Fruit fly (Drosophila melanogaster) whole organism, wandering third instar larva: ENCODE results near the gene CG14440.
A peak's percentile ranks its signal among the peaks of the same experiment; 100 is the strongest.

Experiments used
- Abd-B ChIP-seq: fragments of >200 bp; optimal IDR thresholded peaks from 2 replicates; lab custom pipeline; 2017; ENCODE audit warnings: missing biosample characterization, missing genetic modification characterization
- CG32264 ChIP-seq: fragments of 200-800 bp; sonication (Bioruptor generic); optimal IDR thresholded peaks from 2 replicates; lab custom pipeline; 2016; ENCODE audit warnings: missing biosample characterization, missing genetic modification characterization
- CG9705 ChIP-seq: fragments of 200-800 bp; sonication (Bioruptor generic); optimal IDR thresholded peaks from 2 replicates; lab custom pipeline; 2018; ENCODE audit warnings: missing biosample characterization, mild to moderate bottlenecking, missing genetic modification characterization
- CrebA ChIP-seq: fragments of 200-800 bp; sonication (Bioruptor generic); optimal IDR thresholded peaks from 2 replicates; lab custom pipeline; 2016; ENCODE audit warnings: missing biosample characterization, mild to moderate bottlenecking, missing genetic modification characterization, borderline replicate concordance
- Dfd ChIP-seq: fragments of >200 bp; optimal IDR thresholded peaks from 2 replicates; lab custom pipeline; 2017; ENCODE audit warnings: missing biosample characterization, missing genetic modification characterization
- Dif ChIP-seq: fragments of 200-275, 200-300 bp; sonication (Bioruptor generic); optimal IDR thresholded peaks from 2 replicates; lab custom pipeline; 2018; ENCODE audit warnings: missing biosample characterization, missing genetic modification characterization; ENCODE audit not compliant: partially characterized antibody
- GATAd ChIP-seq: sonication (Bioruptor generic); optimal IDR thresholded peaks from 2 replicates; lab custom pipeline; 2016; ENCODE audit warnings: missing biosample characterization, missing genetic modification characterization
- HLH106 ChIP-seq: fragments of 200-800 bp; optimal IDR thresholded peaks from 3 replicates; lab custom pipeline; 2019; ENCODE audit warnings: missing biosample characterization, mild to moderate bottlenecking, missing genetic modification characterization, moderate library complexity
- Hnf4 ChIP-seq: fragments of 200-800 bp; sonication (Bioruptor generic); optimal IDR thresholded peaks from 2 replicates; lab custom pipeline; 2016; ENCODE audit warnings: missing biosample characterization, mild to moderate bottlenecking, missing genetic modification characterization
- Hr78 ChIP-seq: fragments of >200 bp; optimal IDR thresholded peaks from 2 replicates; lab custom pipeline; 2017; ENCODE audit warnings: missing biosample characterization, missing genetic modification characterization
- Hr83 ChIP-seq: fragments of 200-300 bp; sonication (Bioruptor generic); optimal IDR thresholded peaks from 2 replicates; lab custom pipeline; 2016; ENCODE audit warnings: missing biosample characterization, mild to moderate bottlenecking, missing genetic modification characterization, moderate library complexity; ENCODE audit not compliant: poor library complexity, severe bottlenecking
- Jra ChIP-seq: sonication (Bioruptor generic); optimal IDR thresholded peaks from 2 replicates; lab custom pipeline; 2016; ENCODE audit warnings: missing biosample characterization, missing genetic modification characterization
- Mio ChIP-seq: sonication (Bioruptor generic); optimal IDR thresholded peaks from 2 replicates; lab custom pipeline; 2016; ENCODE audit warnings: missing biosample characterization, missing genetic modification characterization
- Myc ChIP-seq: fragments of >200 bp; optimal IDR thresholded peaks from 2 replicates; lab custom pipeline; 2017
- N ChIP-seq: fragments of >200 bp; optimal IDR thresholded peaks from 2 replicates; lab custom pipeline; 2018; ENCODE audit warnings: missing biosample characterization, missing external identifiers, missing genetic modification characterization
- OdsH ChIP-seq: fragments of 200-800 bp; sonication (Bioruptor generic); optimal IDR thresholded peaks from 2 replicates; lab custom pipeline; 2016; ENCODE audit warnings: missing biosample characterization, mild to moderate bottlenecking, missing genetic modification characterization
- Rel ChIP-seq, 2 experiments: fragments of 200-800 bp; sonication (Bioruptor generic) in 1 of 2; optimal IDR thresholded peaks; 2 replicates in 1 of 2; 3 replicates in 1 of 2; lab custom pipeline; 2016 to 2019; ENCODE audit warnings: mild to moderate bottlenecking in 2 of 2, missing biosample characterization in 2 of 2, missing genetic modification characterization in 2 of 2, moderate library complexity in 1 of 2
- Sp1 ChIP-seq: fragments of 200-800 bp; sonication (Bioruptor generic); optimal IDR thresholded peaks from 3 replicates; lab custom pipeline; 2019; ENCODE audit warnings: missing biosample characterization, mild to moderate bottlenecking, missing genetic modification characterization, moderate library complexity
- Vsx2 ChIP-seq: fragments of 200-300, 225-300 bp; sonication (Bioruptor generic); optimal IDR thresholded peaks from 2 replicates; lab custom pipeline; 2018; ENCODE audit warnings: missing biosample characterization, missing genetic modification characterization; ENCODE audit not compliant: partially characterized antibody
- br ChIP-seq: fragments of 200-800 bp; sonication (Bioruptor generic); optimal IDR thresholded peaks from 2 replicates; lab custom pipeline; 2016; ENCODE audit warnings: missing biosample characterization, missing genetic modification characterization
- brk ChIP-seq: fragments of 200-800 bp; sonication (Bioruptor generic); optimal IDR thresholded peaks from 2 replicates; lab custom pipeline; 2016; ENCODE audit warnings: missing biosample characterization, mild to moderate bottlenecking, missing genetic modification characterization
- dl ChIP-seq, 2 experiments: fragments of 175-275, 200-275 bp in 1 of 2; fragments of 200-275 bp in 1 of 2; sonication (Bioruptor generic); optimal IDR thresholded peaks; lab custom pipeline; 2018; ENCODE audit warnings: mild to moderate bottlenecking in 2 of 2, missing biosample characterization in 2 of 2, missing genetic modification characterization in 2 of 2, moderate library complexity in 2 of 2; ENCODE audit not compliant: partially characterized antibody in 2 of 2, insufficient read depth in 1 of 2
- dmrt93B ChIP-seq: fragments of 200-800 bp; sonication (Bioruptor generic); optimal IDR thresholded peaks from 2 replicates; lab custom pipeline; 2018; ENCODE audit warnings: missing biosample characterization, mild to moderate bottlenecking, missing genetic modification characterization
- dsf ChIP-seq: sonication (Bioruptor generic); optimal IDR thresholded peaks from 2 replicates; lab custom pipeline; 2016; ENCODE audit warnings: missing biosample characterization, missing genetic modification characterization, borderline replicate concordance
- ey ChIP-seq: fragments of 200-800 bp; sonication (Bioruptor generic); optimal IDR thresholded peaks from 2 replicates; lab custom pipeline; 2016; ENCODE audit warnings: missing biosample characterization, missing genetic modification characterization
- foxo ChIP-seq, 2 experiments: fragments of 200-800 bp; sonication (Bioruptor generic); optimal IDR thresholded peaks; 2 replicates in 1 of 2; 3 replicates in 1 of 2; lab custom pipeline; 2016 to 2017; ENCODE audit warnings: missing biosample characterization in 2 of 2, missing genetic modification characterization in 2 of 2
- fru ChIP-seq: fragments of 200-800 bp; sonication (Bioruptor generic); optimal IDR thresholded peaks from 3 replicates; lab custom pipeline; 2016; ENCODE audit warnings: missing biosample characterization, mild to moderate bottlenecking, missing genetic modification characterization
- h ChIP-seq: fragments of 200-800 bp; sonication (Bioruptor generic); optimal IDR thresholded peaks from 3 replicates; lab custom pipeline; 2016; ENCODE audit warnings: missing biosample characterization, mild to moderate bottlenecking, missing genetic modification characterization
- jim ChIP-seq: fragments of 175-275, 200-325 bp; sonication (Bioruptor generic); optimal IDR thresholded peaks from 2 replicates; lab custom pipeline; 2016; ENCODE audit warnings: missing biosample characterization, mild to moderate bottlenecking, missing genetic modification characterization
- lola ChIP-seq: fragments of >200 bp; optimal IDR thresholded peaks from 2 replicates; lab custom pipeline; 2017; ENCODE audit warnings: missing biosample characterization, missing genetic modification characterization
- pan ChIP-seq: fragments of >200 bp; optimal IDR thresholded peaks from 2 replicates; lab custom pipeline; 2017
- psq ChIP-seq: fragments of 200-800 bp; sonication (Bioruptor generic); optimal IDR thresholded peaks from 3 replicates; lab custom pipeline; 2017; ENCODE audit warnings: missing biosample characterization, mild to moderate bottlenecking, missing genetic modification characterization, moderate library complexity
- rgr ChIP-seq: fragments of 200-800 bp; sonication (Bioruptor generic); optimal IDR thresholded peaks from 3 replicates; lab custom pipeline; 2016; ENCODE audit warnings: missing biosample characterization, mild to moderate bottlenecking, missing genetic modification characterization
- sage ChIP-seq: fragments of 200-800 bp; sonication (Bioruptor generic); optimal IDR thresholded peaks from 2 replicates; lab custom pipeline; 2016; ENCODE audit warnings: missing biosample characterization, mild to moderate bottlenecking, missing genetic modification characterization
- sv ChIP-seq: fragments of 200-800 bp; sonication (Bioruptor generic); optimal IDR thresholded peaks from 3 replicates; lab custom pipeline; 2016; ENCODE audit warnings: missing biosample characterization, missing genetic modification characterization
- tai ChIP-seq: sonication (Bioruptor generic); optimal IDR thresholded peaks from 2 replicates; lab custom pipeline; 2016; ENCODE audit warnings: missing biosample characterization, missing genetic modification characterization
- usp ChIP-seq: fragments of >200 bp; optimal IDR thresholded peaks from 2 replicates; lab custom pipeline; 2017; ENCODE audit warnings: missing biosample characterization, missing genetic modification characterization
- woc ChIP-seq: sonication (Bioruptor generic); optimal IDR thresholded peaks from 2 replicates; lab custom pipeline; 2016; ENCODE audit warnings: missing biosample characterization, mild to moderate bottlenecking, missing genetic modification characterization

CG14440 gene

DNA sequence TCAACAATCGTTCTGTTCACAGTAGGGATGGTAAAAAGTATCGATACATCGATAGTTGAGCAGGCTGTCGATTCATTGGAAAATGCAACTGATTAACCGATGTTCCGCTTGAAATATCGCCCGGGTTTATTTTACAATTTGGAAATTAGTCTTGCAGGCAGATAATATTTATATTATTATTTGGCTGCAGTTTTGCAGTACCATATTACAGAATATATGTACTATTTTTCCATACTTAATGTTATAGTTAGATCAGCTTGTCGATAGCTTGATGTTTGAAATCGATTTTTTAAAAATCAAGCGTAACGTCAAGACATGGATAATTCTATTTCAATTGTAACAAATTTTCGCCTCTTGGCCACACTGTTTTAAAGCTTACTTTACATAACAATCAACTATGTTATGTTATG is 3.4 kb downstream of the CG14440 start, which contains the start of gene CG14442:
TSS of gene CG14442 (minus strand) at position 29 of the 410 bp plus-strand sequence.
- TF ChIP-seq HLH106 (tag; lab: Kevin White, UChicago) (peak; percentile 56), psq (GFP tag; lab: Kevin White, UChicago) (no peak), Myc (lab: Kevin White, UChicago) (no peak), Hr78 (GFP tag; lab: Kevin White, UChicago) (no peak), tai (GFP tag; lab: Kevin White, UChicago) (no peak), Rel (GFP tag; optimal IDR thresholded peaks at IDR 0.05; lab: Kevin White, UChicago) (no peak), Rel (tag; optimal IDR thresholded peaks at IDR 0.05; lab: Kevin White, UChicago) (no peak), Hnf4 (GFP tag; lab: Kevin White, UChicago) (no peak), Jra (GFP tag; lab: Kevin White, UChicago) (peak; percentile 29), brk (no peak), N (GFP tag; lab: Kevin White, UChicago) (no peak), fru (GFP tag; lab: Kevin White, UChicago) (peak; percentile 46), lola (GFP tag; lab: Kevin White, UChicago) (no peak), woc (GFP tag; lab: Kevin White, UChicago) (peak; percentile 47), CrebA (GFP tag; lab: Kevin White, UChicago) (no peak), h (GFP tag; lab: Kevin White, UChicago) (peak; percentile 56), Vsx2 (GFP tag; lab: Kevin White, UChicago) (no peak), sv (peak; percentile 42), dmrt93B (GFP tag; lab: Kevin White, UChicago) (no peak), sage (GFP tag; lab: Kevin White, UChicago) (peak; percentile 45), OdsH (GFP tag; lab: Kevin White, UChicago) (no peak), Dfd (GFP tag; lab: Kevin White, UChicago) (no peak), ey (GFP tag; lab: Kevin White, UChicago) (peak; percentile 29), CG9705 (GFP tag; lab: Kevin White, UChicago) (peak; percentile 19), Dif (GFP tag; lab: Kevin White, UChicago) (no peak), GATAd (GFP tag; lab: Kevin White, UChicago) (no peak), jim (GFP tag; lab: Kevin White, UChicago) (no peak), foxo (GFP tag; optimal IDR thresholded peaks at IDR 0.05; lab: Kevin White, UChicago) (peak in 1 of 2 experiments; percentile 49), Sp1 (GFP tag; lab: Kevin White, UChicago) (peak; percentile 31), Hr83 (GFP tag; lab: Kevin White, UChicago) (peak; percentile 4), rgr (GFP tag; lab: Kevin White, UChicago) (peak; percentile 41), Abd-B (no peak), CG32264 (GFP tag; lab: Kevin White, UChicago) (no peak), dl (GFP tag; optimal IDR thresholded peaks at IDR 0.05; lab: Kevin White, UChicago; ENCODE audit: insufficient read depth in 1 of 2, partially characterized antibody in 2 of 2) (no peak), pan (lab: Kevin White, UChicago) (no peak), usp (GFP tag; lab: Kevin White, UChicago) (no peak), Mio (GFP tag; lab: Kevin White, UChicago) (no peak), dsf (no peak), br (GFP tag; lab: Kevin White, UChicago) (peak; percentile 17)

DNA sequence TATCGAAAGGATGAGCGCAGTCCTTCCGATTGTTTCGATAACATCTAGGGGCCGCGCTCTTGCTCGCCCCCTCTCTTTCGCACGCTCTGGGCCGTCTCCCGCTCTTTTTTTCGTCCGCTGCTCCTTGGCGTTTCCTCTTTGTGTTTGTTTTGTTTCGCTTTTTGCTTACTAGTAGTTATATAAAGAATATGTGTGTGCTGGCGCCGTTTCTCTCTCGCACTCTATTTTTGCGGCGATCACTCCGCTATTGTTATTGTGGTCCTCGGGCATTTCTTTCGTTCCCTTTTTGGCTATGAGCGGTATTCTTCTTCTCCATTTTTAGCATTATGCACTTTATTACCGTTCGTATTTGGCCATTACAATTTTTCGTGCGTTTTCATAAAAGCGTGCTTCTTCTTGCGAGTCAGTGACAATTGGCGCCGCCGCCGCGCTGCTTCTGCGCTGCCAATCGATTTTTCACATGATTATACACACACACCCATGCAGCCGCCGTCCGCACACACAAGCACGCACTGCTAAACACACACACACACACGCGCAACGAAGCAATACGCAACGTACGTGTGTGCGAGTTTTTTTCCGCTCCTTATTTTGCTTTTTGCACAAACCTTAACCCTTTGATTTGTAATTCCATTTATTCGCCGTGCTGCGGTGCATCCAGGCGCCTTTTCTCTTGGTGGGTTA is 4.1 kb downstream of the CG14440 start:
- no peak for TF ChIP-seq foxo (GFP tag; optimal IDR thresholded peaks at IDR 0.05; lab: Kevin White, UChicago)
- peak; percentile 8 for TF ChIP-seq Hr78 (GFP tag; lab: Kevin White, UChicago)
- TF ChIP-seq Dif (GFP tag; lab: Kevin White, UChicago) = peak; percentile 26
- peak; percentile 41 for TF ChIP-seq Abd-B
- no peak for TF ChIP-seq Dfd (GFP tag; lab: Kevin White, UChicago)
- peak; percentile 79 for TF ChIP-seq psq (GFP tag; lab: Kevin White, UChicago)
- TF ChIP-seq sage (GFP tag; lab: Kevin White, UChicago) = no peak
